Worm (Caenorhabditis elegans) whole organism, young adult: ENCODE measurements around the gene W04H10.2.

Experiments
- B0019.2 ChIP-seq: fragments of 200-800 bp; sonication (Bioruptor generic); conservative IDR thresholded peaks from 2 replicates; pipeline ENCODE4 v1.3.6; 2022; ENCODE audit warnings: missing genetic modification reagents, missing genetic modification characterization, missing compliant biosample characterization
- Y53G8AR.9 ChIP-seq: fragments of 200-800 bp; sonication (Bioruptor generic); conservative IDR thresholded peaks from 2 replicates; pipeline ENCODE4 v1.3.6; 2022; ENCODE audit warnings: missing genetic modification reagents, missing genetic modification characterization, missing compliant biosample characterization
- aptf-3 ChIP-seq: fragments of 200-800 bp; sonication (Bioruptor generic); IDR thresholded peaks from 2 replicates; pipeline ENCODE4 v1.3.6; 2022; ENCODE audit warnings: missing genetic modification characterization, missing compliant biosample characterization
- attf-5 ChIP-seq: fragments of 200-800 bp; sonication (Bioruptor generic); optimal IDR thresholded peaks from 2 replicates; lab custom pipeline; 2018; ENCODE audit warnings: mild to moderate bottlenecking, missing genetic modification characterization, missing compliant biosample characterization
- hsf-1 ChIP-seq: fragments of 200-800 bp; sonication (Bioruptor generic); IDR thresholded peaks from 2 replicates; pipeline ENCODE4 v1.3.6; 2022; ENCODE audit warnings: missing genetic modification reagents, missing genetic modification characterization, missing compliant biosample characterization
- nhr-90 ChIP-seq: sonication (generic microtip); optimal IDR thresholded peaks from 2 replicates; lab custom pipeline; 2016; ENCODE audit warnings: missing genotype, mild to moderate bottlenecking, missing genetic modification characterization, missing compliant biosample characterization
- rcor-1 ChIP-seq: fragments of 200-800 bp; sonication (Bioruptor generic); IDR thresholded peaks from 2 replicates; pipeline ENCODE4 v1.3.6; 2022; ENCODE audit warnings: missing genetic modification reagents, missing genetic modification characterization, missing compliant biosample characterization
- sea-2 ChIP-seq: fragments of 200-800 bp; sonication (Bioruptor generic); IDR thresholded peaks from 2 replicates; pipeline ENCODE4 v1.3.6; 2022; ENCODE audit warnings: missing genetic modification characterization, missing compliant biosample characterization
- unc-62 ChIP-seq: fragments of 150-350 bp; optimal IDR thresholded peaks from 2 replicates; lab custom pipeline; 2014; ENCODE audit warnings: missing biosample characterization, missing genetic modification reagents, missing genetic modification characterization

ce11 chrII:627913-628312 lies 22.5 kb downstream of the W04H10.2 start:
- TF ChIP-seq hsf-1 (GFP tag; lab: Robert Waterston, UW) (no peak), nhr-90 (tag; lab: Kevin White, UChicago) (no peak), attf-5 (GFP tag; lab: Kevin White, UChicago) (no peak), rcor-1 (no peak), sea-2 (GFP tag; lab: Robert Waterston, UW) (no peak), unc-62 (no peak), Y53G8AR.9 (GFP tag; lab: Robert Waterston, UW) (no peak), aptf-3 (no peak), B0019.2 (no peak)
